Comparison of ENCODE assay signal across 1 fruit fly cellular context in the genomic region with DNA sequence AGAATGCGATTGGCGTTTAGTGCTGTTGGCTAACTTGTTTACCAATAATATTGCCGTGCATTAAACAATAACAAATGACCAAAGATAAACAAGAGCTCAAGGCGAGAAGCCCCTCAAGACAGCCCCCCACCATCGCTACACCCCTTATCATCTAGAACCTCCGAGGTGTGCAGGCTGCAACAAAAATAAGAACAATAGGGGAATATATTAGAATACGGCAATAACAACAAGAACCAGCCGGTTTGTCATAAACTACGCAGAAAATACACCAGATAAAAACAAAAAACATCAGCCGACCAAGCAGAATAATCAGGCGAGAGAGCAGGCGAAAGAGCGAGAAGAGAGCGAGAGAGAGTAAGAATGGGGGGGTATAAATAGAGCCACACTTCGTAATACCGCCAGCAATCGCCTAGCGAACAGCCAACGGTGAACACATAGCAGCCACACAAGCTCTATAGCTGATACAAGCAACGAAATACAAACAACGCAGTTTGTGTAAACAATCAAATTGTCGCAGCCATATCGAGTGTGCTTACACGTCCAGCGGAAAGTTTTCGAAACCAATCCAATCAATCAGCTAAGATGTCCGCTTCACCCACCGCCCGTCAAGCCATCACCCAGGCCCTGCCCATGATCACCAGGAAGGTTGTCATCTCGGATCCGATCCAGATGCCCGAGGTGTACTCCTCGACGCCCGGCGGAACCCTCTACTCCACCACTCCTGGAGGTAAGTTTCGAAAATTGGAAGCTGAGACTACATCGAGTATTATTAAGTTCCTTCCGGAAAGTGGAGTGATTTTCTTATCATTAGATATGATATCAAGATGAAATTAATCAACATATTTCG.
A peak's percentile ranks its signal among the peaks of the same experiment; 100 is the strongest.
TF ChIP-seq lines count a peak whose summit lies in the region.

Thor (plus strand) TSS at position 401 of the 847 bp plus-strand sequence.

TF ChIP-seq in whole organism, embryonic, 481 proteins besides CTCF, POLR2A, EP300 and RAD21 (continued from another document and continues in another):
- TF ChIP-seq CG3281 (GFP tag; optimal IDR thresholded peaks at IDR 0.05; lab: Kevin White, UChicago) (peak; percentile 67), dpn (GFP tag; optimal IDR thresholded peaks at IDR 0.05; lab: Kevin White, UChicago) (peak; percentile 36 to 74), lbe (GFP tag; optimal IDR thresholded peaks at IDR 0.05; lab: Kevin White, UChicago) (peak; percentile 75), MTF-1 (GFP tag; optimal IDR thresholded peaks at IDR 0.05; lab: Kevin White, UChicago; ENCODE audit: borderline replicate concordance) (peak; percentile 86), ttk (GFP tag; IDR thresholded peaks at IDR 0.05; lab: Robert Waterston, UW) (peak; percentile 42), CrebB (tag; optimal IDR thresholded peaks at IDR 0.05; lab: Kevin White, UChicago) (peak; percentile 87), CG5245 (GFP tag; optimal IDR thresholded peaks at IDR 0.05; lab: Kevin White, UChicago) (peak; percentile 39), Mes4 (GFP tag; optimal IDR thresholded peaks at IDR 0.05; lab: Kevin White, UChicago) (peak; percentile 52), CG1602 (GFP tag; optimal IDR thresholded peaks at IDR 0.05; lab: Kevin White, UChicago) (peak; percentile 7), CG34422 (GFP tag; IDR thresholded peaks at IDR 0.05; lab: Robert Waterston, UW) (peak; percentile 84; the same call in 1 of the 3 replicates), CG17361 (GFP tag; IDR thresholded peaks at IDR 0.05; lab: Robert Waterston, UW) (0 out of 3 replicates have a peak, but pooled peaks have one; percentile 24), Deaf1 (tag; optimal IDR thresholded peaks at IDR 0.05; lab: Kevin White, UChicago) (peak; percentile 89), Sry-β (GFP tag; optimal IDR thresholded peaks at IDR 0.05; lab: Kevin White, UChicago) (no peak), CG2116 (GFP tag; optimal IDR thresholded peaks at IDR 0.05; lab: Kevin White, UChicago) (no peak), Jarid2 (GFP tag; optimal IDR thresholded peaks at IDR 0.05; lab: Kevin White, UChicago) (peak; percentile 97), CG6765 (GFP tag; optimal IDR thresholded peaks at IDR 0.05; lab: Kevin White, UChicago) (peak; percentile 62), caup (GFP tag; optimal IDR thresholded peaks at IDR 0.05; lab: Kevin White, UChicago; ENCODE audit: severe bottlenecking) (peak; percentile 91), CG8478 (optimal IDR thresholded peaks at IDR 0.05; lab: Kevin White, UChicago) (no peak), CG4854 (GFP tag; optimal IDR thresholded peaks at IDR 0.05; lab: Kevin White, UChicago) (peak; percentile 60), gfzf (GFP tag; optimal IDR thresholded peaks at IDR 0.05; lab: Kevin White, UChicago) (no peak), CG32532 (GFP tag; IDR thresholded peaks at IDR 0.05; lab: Robert Waterston, UW) (peak; percentile 84), CG16815 (GFP tag; optimal IDR thresholded peaks at IDR 0.05; lab: Kevin White, UChicago) (no peak), ham (GFP tag; IDR thresholded peaks at IDR 0.05; lab: Robert Waterston, UW) (no peak; the same call in 1 of the 2 replicates), CG8089 (GFP tag; optimal IDR thresholded peaks at IDR 0.05; lab: Kevin White, UChicago) (peak; percentile 45), dysf (GFP tag; IDR thresholded peaks at IDR 0.05; lab: Robert Waterston, UW) (peak; percentile 56; the same call in 2 of the 3 replicates), CG12769 (tag; optimal IDR thresholded peaks at IDR 0.05; lab: Kevin White, UChicago) (peak; percentile 82), CG7745 (tag; optimal IDR thresholded peaks at IDR 0.05; lab: Kevin White, UChicago) (no peak), sima (GFP tag; optimal IDR thresholded peaks at IDR 0.05; lab: Kevin White, UChicago) (no peak), Ets65A (GFP tag; lab: Kevin White, UChicago) (peak; percentile 41), lola (GFP tag; optimal IDR thresholded peaks at IDR 0.05; lab: Kevin White, UChicago) (no peak), cas (GFP tag; IDR thresholded peaks at IDR 0.05; lab: Robert Waterston, UW) (peak; percentile 63), klu (GFP tag; IDR thresholded peaks at IDR 0.05; lab: Robert Waterston, UW) (no peak), cato (GFP tag; optimal IDR thresholded peaks at IDR 0.05; lab: Kevin White, UChicago; ENCODE audit: borderline replicate concordance) (no peak), gcm2 (GFP tag; optimal IDR thresholded peaks at IDR 0.05; lab: Kevin White, UChicago) (peak; percentile 71), CG12744 (GFP tag; optimal IDR thresholded peaks at IDR 0.05; lab: Kevin White, UChicago) (peak; percentile 56), pho (GFP tag; optimal IDR thresholded peaks at IDR 0.05; lab: Kevin White, UChicago) (peak; percentile 80), da (GFP tag; optimal IDR thresholded peaks at IDR 0.05; lab: Kevin White, UChicago) (no peak), Side (GFP tag; optimal IDR thresholded peaks at IDR 0.05; lab: Kevin White, UChicago) (peak; percentile 87), Ravus (GFP tag; IDR thresholded peaks at IDR 0.05; lab: Robert Waterston, UW) (no peak), pzg (GFP tag; optimal IDR thresholded peaks at IDR 0.05; lab: Kevin White, UChicago) (peak; percentile 12), H15 (GFP tag; IDR thresholded peaks at IDR 0.05; lab: Robert Waterston, UW) (peak; percentile 30; the same call in 1 of the 3 replicates), Bdp1 (GFP tag; optimal IDR thresholded peaks at IDR 0.05; lab: Kevin White, UChicago) (peak; percentile 63), Dad (GFP tag; optimal IDR thresholded peaks at IDR 0.05; lab: Kevin White, UChicago) (peak; percentile 68), CG2889 (GFP tag; IDR thresholded peaks at IDR 0.05; lab: Robert Waterston, UW) (0 out of 3 replicates have a peak, but pooled peaks have one; percentile 9), CG8281 (tag; optimal IDR thresholded peaks at IDR 0.05; lab: Kevin White, UChicago) (no peak), CG8359 (GFP tag; optimal IDR thresholded peaks at IDR 0.05; lab: Kevin White, UChicago; ENCODE audit: borderline replicate concordance) (peak; percentile 19), CG33557 (GFP tag; optimal IDR thresholded peaks at IDR 0.05; lab: Kevin White, UChicago) (peak; percentile 75), z (GFP tag; IDR thresholded peaks at IDR 0.05; lab: Robert Waterston, UW) (peak; percentile 54; the same call in 2 of the 3 replicates), CG7372 (GFP tag; IDR thresholded peaks at IDR 0.05; lab: Robert Waterston, UW) (peak; percentile 13; the same call in 1 of the 2 replicates), dm (GFP tag; optimal IDR thresholded peaks at IDR 0.05; lab: Kevin White, UChicago) (peak; percentile 56), tll (GFP tag; optimal IDR thresholded peaks at IDR 0.05; lab: Kevin White, UChicago) (no peak), sim (GFP tag; IDR thresholded peaks at IDR 0.05; lab: Robert Waterston, UW) (peak; percentile 69; the same call in 1 of the 2 replicates), CG9215 (GFP tag; IDR thresholded peaks at IDR 0.05; lab: Robert Waterston, UW) (no peak), ftz-f1 (GFP tag; optimal IDR thresholded peaks at IDR 0.05; lab: Kevin White, UChicago) (peak; percentile 58), Ptx1 (GFP tag; IDR thresholded peaks at IDR 0.05; lab: Robert Waterston, UW) (no peak), CG16779 (GFP tag; IDR thresholded peaks at IDR 0.05; lab: Robert Waterston, UW) (peak; percentile 82), Scr (GFP tag; IDR thresholded peaks at IDR 0.05; lab: Robert Waterston, UW; ENCODE audit: partially characterized antibody) (0 out of 2 replicates have a peak, but pooled peaks have one; percentile 36), ab (GFP tag; optimal IDR thresholded peaks at IDR 0.05; lab: Kevin White, UChicago) (peak; percentile 58), onecut (GFP tag; IDR thresholded peaks at IDR 0.05; lab: Robert Waterston, UW) (peak; percentile 69), Xbp1 (GFP tag; optimal IDR thresholded peaks at IDR 0.05; lab: Kevin White, UChicago) (peak; percentile 35), CG1233 (GFP tag; optimal IDR thresholded peaks at IDR 0.05; lab: Kevin White, UChicago) (peak; percentile 70), ewg (GFP tag; optimal IDR thresholded peaks at IDR 0.05; lab: Kevin White, UChicago) (peak; percentile 42), CG11456 (GFP tag; IDR thresholded peaks at IDR 0.05; lab: Robert Waterston, UW) (peak; percentile 86), repo (GFP tag; optimal IDR thresholded peaks at IDR 0.05; lab: Kevin White, UChicago) (peak; percentile 81), CG15269 (tag; optimal IDR thresholded peaks at IDR 0.05; lab: Kevin White, UChicago) (peak; percentile 59), Sin3A (optimal IDR thresholded peaks at IDR 0.05; lab: Kevin White, UChicago) (no peak), Lpt (GFP tag; optimal IDR thresholded peaks at IDR 0.05; lab: Kevin White, UChicago) (no peak), chinmo (GFP tag; IDR thresholded peaks at IDR 0.05; lab: Robert Waterston, UW; ENCODE audit: partially characterized antibody) (peak; percentile 98; the same call in 3 of the 4 replicates), lilli (GFP tag; optimal IDR thresholded peaks at IDR 0.05; lab: Kevin White, UChicago) (peak; percentile 86), CG31441 (GFP tag; IDR thresholded peaks at IDR 0.05; lab: Robert Waterston, UW) (peak; percentile 71), chm (GFP tag; IDR thresholded peaks at IDR 0.05; lab: Robert Waterston, UW) (peak; percentile 95), Aef1 (GFP tag; IDR thresholded peaks at IDR 0.05; lab: Robert Waterston, UW) (no peak), ERR (GFP tag; optimal IDR thresholded peaks at IDR 0.05; lab: Kevin White, UChicago) (peak; percentile 77), luna (GFP tag; optimal IDR thresholded peaks at IDR 0.05; lab: Kevin White, UChicago) (peak; percentile 35), NC2β (GFP tag; optimal IDR thresholded peaks at IDR 0.05; lab: Kevin White, UChicago) (peak; percentile 72), oc (tag; optimal IDR thresholded peaks at IDR 0.05; lab: Kevin White, UChicago) (peak; percentile 65), HLH4C (GFP tag; IDR thresholded peaks at IDR 0.05; lab: Robert Waterston, UW; ENCODE audit: partially characterized antibody) (peak; percentile 55; the same call in 1 of the 3 replicates), CG6683 (GFP tag; optimal IDR thresholded peaks at IDR 0.05; lab: Kevin White, UChicago) (peak; percentile 51), scrt (GFP tag; optimal IDR thresholded peaks at IDR 0.05; lab: Kevin White, UChicago) (peak; percentile 48), az2 (GFP tag; optimal IDR thresholded peaks at IDR 0.05; lab: Kevin White, UChicago) (peak; percentile 19), hkb (optimal IDR thresholded peaks at IDR 0.05; lab: Kevin White, UChicago) (no peak), hkb (GFP tag; IDR thresholded peaks at IDR 0.05; lab: Robert Waterston, UW) (peak; percentile 71), esg (GFP tag; conservative IDR thresholded peaks at IDR 0.05; lab: Robert Waterston, UW) (no peak), tna (GFP tag; IDR thresholded peaks at IDR 0.05; lab: Robert Waterston, UW; ENCODE audit: partially characterized antibody) (peak; percentile 73; the same call in 1 of the 2 replicates), Bteb2 (GFP tag; optimal IDR thresholded peaks at IDR 0.05; lab: Kevin White, UChicago) (peak; percentile 72), CG8290 (GFP tag; optimal IDR thresholded peaks at IDR 0.05; lab: Kevin White, UChicago) (no peak), CG8290 (tag; optimal IDR thresholded peaks at IDR 0.05; lab: Kevin White, UChicago) (peak; percentile 65 to 94), CG11560 (tag; IDR thresholded peaks at IDR 0.05; lab: Robert Waterston, UW) (no peak), NC2α (GFP tag; optimal IDR thresholded peaks at IDR 0.05; lab: Kevin White, UChicago) (peak; percentile 91), Tbp (GFP tag; optimal IDR thresholded peaks at IDR 0.05; lab: Kevin White, UChicago) (no peak), gsb-n (tag; optimal IDR thresholded peaks at IDR 0.05; lab: Kevin White, UChicago) (peak; percentile 31), CG30020 (tag; optimal IDR thresholded peaks at IDR 0.05; lab: Kevin White, UChicago) (no peak), vfl (GFP tag; optimal IDR thresholded peaks at IDR 0.05; lab: Kevin White, UChicago) (peak; percentile 59), Hsf (GFP tag; optimal IDR thresholded peaks at IDR 0.05; lab: Kevin White, UChicago) (peak; percentile 36), CG17359 (tag; optimal IDR thresholded peaks at IDR 0.05; lab: Kevin White, UChicago) (peak; percentile 69), tx (GFP tag; optimal IDR thresholded peaks at IDR 0.05; lab: Kevin White, UChicago) (peak; percentile 2), zen2 (GFP tag; IDR thresholded peaks at IDR 0.05; lab: Robert Waterston, UW; ENCODE audit: partially characterized antibody) (no peak; the same call in 2 of the 3 replicates), Hr39 (optimal IDR thresholded peaks at IDR 0.05; lab: Kevin White, UChicago) (no peak), CG8765 (GFP tag; IDR thresholded peaks at IDR 0.05; lab: Robert Waterston, UW) (no peak), HmgZ (tag; optimal IDR thresholded peaks at IDR 0.05; lab: Kevin White, UChicago) (peak; percentile 80), CG2129 (GFP tag; IDR thresholded peaks at IDR 0.05; lab: Robert Waterston, UW; ENCODE audit: partially characterized antibody) (no peak), eve (GFP tag; optimal IDR thresholded peaks at IDR 0.05; lab: Kevin White, UChicago) (no peak), Nf-YC (tag; optimal IDR thresholded peaks at IDR 0.05; lab: Kevin White, UChicago) (peak; percentile 71), Hand (GFP tag; optimal IDR thresholded peaks at IDR 0.05; lab: Kevin White, UChicago) (peak; percentile 71), Dip2 (GFP tag; IDR thresholded peaks at IDR 0.05; lab: Robert Waterston, UW) (no peak), CG10959 (GFP tag; IDR thresholded peaks at IDR 0.05; lab: Robert Waterston, UW) (peak; percentile 14; the same call in 1 of the 2 replicates), Meics (GFP tag; optimal IDR thresholded peaks at IDR 0.05; lab: Kevin White, UChicago) (peak; percentile 70), Oli (tag; optimal IDR thresholded peaks at IDR 0.05; lab: Kevin White, UChicago) (no peak), Taf1 (GFP tag; IDR thresholded peaks at IDR 0.05; lab: Robert Waterston, UW) (0 out of 2 replicates have a peak, but pooled peaks have one; percentile 46), Hey (tag; optimal IDR thresholded peaks at IDR 0.05; lab: Kevin White, UChicago) (peak; percentile 75), CG7357 (GFP tag; IDR thresholded peaks at IDR 0.05; lab: Robert Waterston, UW) (no peak), CG6175 (GFP tag; IDR thresholded peaks at IDR 0.05; lab: Robert Waterston, UW) (peak; percentile 75), sd (tag; optimal IDR thresholded peaks at IDR 0.05; lab: Kevin White, UChicago) (peak; percentile 72), Doc2 (GFP tag; IDR thresholded peaks at IDR 0.05; lab: Robert Waterston, UW) (no peak), crp (GFP tag; optimal IDR thresholded peaks at IDR 0.05; lab: Kevin White, UChicago) (peak in 1 of 2 experiments; percentile 19), CG10147 (GFP tag; optimal IDR thresholded peaks at IDR 0.05; lab: Kevin White, UChicago) (peak; percentile 6), Antp (GFP tag; optimal IDR thresholded peaks at IDR 0.05; lab: Kevin White, UChicago) (peak; percentile 78), ind (GFP tag; optimal IDR thresholded peaks at IDR 0.05; lab: Kevin White, UChicago) (no peak)
